Worm (Caenorhabditis elegans): ENCODE results near the gene acs-6.

The acs-6 gene

DNA sequence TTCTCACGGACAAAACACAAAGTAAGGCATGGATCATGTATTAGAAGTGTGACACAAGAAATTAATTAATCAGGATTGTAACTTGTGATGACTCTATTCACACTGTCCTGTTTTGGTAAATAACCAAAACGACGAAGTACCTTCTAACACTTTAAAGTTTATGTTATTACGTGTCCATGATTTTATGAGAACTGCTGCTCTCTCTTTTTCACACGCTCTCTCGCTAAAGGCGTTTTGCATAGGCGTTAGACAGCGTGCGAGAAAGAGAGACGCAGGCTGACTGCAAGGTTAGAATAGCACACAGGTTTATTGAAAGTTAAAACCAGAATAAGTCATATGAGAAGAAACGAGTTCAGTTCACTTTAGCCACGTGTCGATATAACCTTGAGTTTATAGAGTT lies 28.3 kb downstream of the acs-6 start:
- TF ChIP-seq ztf-29 (GFP tag; IDR thresholded peaks at IDR 0.05) (no peak), ztf-23 (GFP tag; IDR thresholded peaks at IDR 0.05) (no peak), flt-1 (GFP tag; IDR thresholded peaks at IDR 0.05) (no peak), klf-2 (GFP tag; conservative IDR thresholded peaks at IDR 0.05) (no peak), med-1 (GFP tag; optimal IDR thresholded peaks at IDR 0.05; ENCODE audit: insufficient read depth) (no peak), tab-1 (GFP tag; IDR thresholded peaks at IDR 0.05) (no peak), ref-1 (GFP tag; conservative IDR thresholded peaks at IDR 0.05) (no peak), cog-1 (tag; optimal IDR thresholded peaks at IDR 0.05) (no peak), T22C8.4 (GFP tag; IDR thresholded peaks at IDR 0.05) (no peak)

DNA sequence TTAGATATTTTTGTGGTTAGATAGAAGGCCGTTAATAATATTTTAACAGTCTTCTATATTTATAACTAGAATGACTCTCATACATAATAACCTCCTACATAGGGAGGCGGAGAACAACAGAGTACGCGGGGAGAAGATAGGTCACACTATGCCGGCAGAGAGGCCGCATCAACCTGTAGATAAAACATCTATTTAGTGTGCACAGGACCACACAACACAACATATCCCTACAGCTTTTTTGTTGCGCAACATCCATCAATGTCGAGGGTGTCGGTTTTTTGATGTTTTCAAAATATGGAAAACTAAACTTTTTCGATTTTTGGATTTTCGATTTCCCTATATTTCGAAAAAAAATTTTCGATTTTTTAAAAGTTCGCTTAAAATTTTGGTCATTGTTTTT lies 29.0 kb downstream of the acs-6 start:
- TF ChIP-seq klf-2 (GFP tag; conservative IDR thresholded peaks at IDR 0.05) = no peak
- TF ChIP-seq ref-1 (GFP tag; conservative IDR thresholded peaks at IDR 0.05) = no peak
- TF ChIP-seq flt-1 (GFP tag; IDR thresholded peaks at IDR 0.05) = no peak
- no peak for TF ChIP-seq ztf-23 (GFP tag; IDR thresholded peaks at IDR 0.05)
- no peak for TF ChIP-seq tab-1 (GFP tag; IDR thresholded peaks at IDR 0.05)
- no peak for TF ChIP-seq ztf-29 (GFP tag; IDR thresholded peaks at IDR 0.05)
- no peak for TF ChIP-seq cog-1 (tag; optimal IDR thresholded peaks at IDR 0.05)
- TF ChIP-seq T22C8.4 (GFP tag; IDR thresholded peaks at IDR 0.05) = no peak
- no peak for TF ChIP-seq med-1 (GFP tag; optimal IDR thresholded peaks at IDR 0.05; ENCODE audit: insufficient read depth)

ce11 chrII:7093339-7093821 lies 31.6 kb downstream of the acs-6 start, which contains the start of gene T02G5.3:
Gene T02G5.3, plus strand, starts transcription at chrII:7093389.
- TF ChIP-seq flt-1 (GFP tag; IDR thresholded peaks at IDR 0.05) (0 out of 2 replicates have a peak, but pooled peaks have one; percentile 40), klf-2 (GFP tag; conservative IDR thresholded peaks at IDR 0.05) (no peak)

- TF ChIP-seq ztf-29 (GFP tag; IDR thresholded peaks at IDR 0.05) = no peak
- TF ChIP-seq med-1 (GFP tag; optimal IDR thresholded peaks at IDR 0.05; ENCODE audit: insufficient read depth) = no peak
- TF ChIP-seq klf-2 (GFP tag; conservative IDR thresholded peaks at IDR 0.05) = no peak
- no peak for TF ChIP-seq ref-1 (GFP tag; conservative IDR thresholded peaks at IDR 0.05)
- no peak for TF ChIP-seq ztf-23 (GFP tag; IDR thresholded peaks at IDR 0.05)
- no peak for TF ChIP-seq tab-1 (GFP tag; IDR thresholded peaks at IDR 0.05)
- no peak for TF ChIP-seq T22C8.4 (GFP tag; IDR thresholded peaks at IDR 0.05)
- no peak for TF ChIP-seq flt-1 (GFP tag; IDR thresholded peaks at IDR 0.05)
- TF ChIP-seq cog-1 (tag; optimal IDR thresholded peaks at IDR 0.05) = no peak
Measured at ce11 chrII:7095970-7096369, 34.1 kb downstream of the acs-6 start.

- TF ChIP-seq T22C8.4 (GFP tag; IDR thresholded peaks at IDR 0.05) = no peak
- TF ChIP-seq med-1 (GFP tag; optimal IDR thresholded peaks at IDR 0.05; ENCODE audit: insufficient read depth) = no peak
- TF ChIP-seq ref-1 (GFP tag; conservative IDR thresholded peaks at IDR 0.05) = no peak
- TF ChIP-seq ztf-23 (GFP tag; IDR thresholded peaks at IDR 0.05) = no peak
- no peak for TF ChIP-seq flt-1 (GFP tag; IDR thresholded peaks at IDR 0.05)
- no peak for TF ChIP-seq tab-1 (GFP tag; IDR thresholded peaks at IDR 0.05)
- TF ChIP-seq ztf-29 (GFP tag; IDR thresholded peaks at IDR 0.05) = no peak
- no peak for TF ChIP-seq klf-2 (GFP tag; conservative IDR thresholded peaks at IDR 0.05)
- TF ChIP-seq cog-1 (tag; optimal IDR thresholded peaks at IDR 0.05) = no peak
Measured at ce11 chrII:7098578-7098977, 36.7 kb downstream of the acs-6 start, which contains the start of gene mct-5. Gene mct-5, minus strand, starts transcription at chrII:7098593.

DNA sequence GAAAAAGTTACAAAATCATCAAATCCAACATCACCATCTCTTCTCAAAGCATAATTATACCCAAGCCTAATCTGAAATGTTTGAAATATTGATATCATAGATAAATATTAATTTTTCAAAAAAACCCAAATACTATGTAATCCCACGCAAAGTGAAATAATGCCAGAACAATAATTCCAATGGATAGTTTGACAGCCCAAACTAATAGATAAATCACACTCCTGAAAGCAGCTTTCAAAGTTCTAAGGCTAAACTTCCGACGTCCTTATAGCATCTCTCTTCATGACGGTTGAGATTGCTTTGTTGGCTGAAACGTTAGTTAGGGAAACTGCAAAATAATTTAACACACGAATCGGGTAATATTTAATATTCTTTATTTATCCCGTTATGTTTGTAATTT lies 37.4 kb downstream of the acs-6 start:
- TF ChIP-seq flt-1 (GFP tag; IDR thresholded peaks at IDR 0.05) (no peak), ztf-23 (GFP tag; IDR thresholded peaks at IDR 0.05) (no peak), ztf-29 (GFP tag; IDR thresholded peaks at IDR 0.05) (no peak), ref-1 (GFP tag; conservative IDR thresholded peaks at IDR 0.05) (no peak), med-1 (GFP tag; optimal IDR thresholded peaks at IDR 0.05; ENCODE audit: insufficient read depth) (no peak), klf-2 (GFP tag; conservative IDR thresholded peaks at IDR 0.05) (no peak), T22C8.4 (GFP tag; IDR thresholded peaks at IDR 0.05) (no peak), cog-1 (tag; optimal IDR thresholded peaks at IDR 0.05) (no peak), tab-1 (GFP tag; IDR thresholded peaks at IDR 0.05) (no peak)

DNA sequence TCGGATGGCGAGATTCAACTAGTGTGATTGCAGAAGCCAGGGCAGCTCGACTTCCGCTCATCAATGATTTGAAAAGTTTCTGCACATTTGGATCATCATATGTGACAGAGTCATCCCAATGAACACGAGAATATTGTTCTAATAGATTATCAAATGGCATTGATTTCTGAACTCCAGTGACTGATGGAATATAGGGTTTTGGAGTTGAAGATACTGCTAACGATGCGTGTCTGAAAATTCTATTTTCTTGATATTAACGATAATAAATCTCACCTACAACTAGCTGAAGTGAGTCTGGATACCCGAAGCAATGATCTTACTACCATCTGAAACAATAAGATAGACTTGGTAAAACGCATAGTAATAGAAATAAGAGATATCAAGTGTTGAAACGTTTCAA lies 39.0 kb downstream of the acs-6 start, which contains the start of gene mmaa-1:
TSS of gene mmaa-1 (minus strand) at position 328 of the 400 bp plus-strand sequence.
- TF ChIP-seq tab-1 (GFP tag; IDR thresholded peaks at IDR 0.05) = no peak
- no peak for TF ChIP-seq ztf-23 (GFP tag; IDR thresholded peaks at IDR 0.05)
- TF ChIP-seq cog-1 (tag; optimal IDR thresholded peaks at IDR 0.05) = no peak
- no peak for TF ChIP-seq klf-2 (GFP tag; conservative IDR thresholded peaks at IDR 0.05)
- TF ChIP-seq med-1 (GFP tag; optimal IDR thresholded peaks at IDR 0.05; ENCODE audit: insufficient read depth) = no peak
- no peak for TF ChIP-seq flt-1 (GFP tag; IDR thresholded peaks at IDR 0.05)
- TF ChIP-seq ztf-29 (GFP tag; IDR thresholded peaks at IDR 0.05) = no peak
- TF ChIP-seq T22C8.4 (GFP tag; IDR thresholded peaks at IDR 0.05) = no peak

- TF ChIP-seq klf-2 (GFP tag; conservative IDR thresholded peaks at IDR 0.05) (no peak), ztf-23 (GFP tag; IDR thresholded peaks at IDR 0.05) (no peak), flt-1 (GFP tag; IDR thresholded peaks at IDR 0.05) (no peak), ref-1 (GFP tag; conservative IDR thresholded peaks at IDR 0.05) (no peak), T22C8.4 (GFP tag; IDR thresholded peaks at IDR 0.05) (no peak), tab-1 (GFP tag; IDR thresholded peaks at IDR 0.05) (no peak), med-1 (GFP tag; optimal IDR thresholded peaks at IDR 0.05; ENCODE audit: insufficient read depth) (no peak), cog-1 (tag; optimal IDR thresholded peaks at IDR 0.05) (no peak), ztf-29 (GFP tag; IDR thresholded peaks at IDR 0.05) (no peak)
Measured at ce11 chrII:7102288-7102687, 40.5 kb downstream of the acs-6 start.

ce11 chrII:7103111-7103510 lies 41.3 kb downstream of the acs-6 start:
- TF ChIP-seq cog-1 (tag; optimal IDR thresholded peaks at IDR 0.05) = no peak
- no peak for TF ChIP-seq flt-1 (GFP tag; IDR thresholded peaks at IDR 0.05)
- TF ChIP-seq med-1 (GFP tag; optimal IDR thresholded peaks at IDR 0.05; ENCODE audit: insufficient read depth) = no peak
- TF ChIP-seq ztf-29 (GFP tag; IDR thresholded peaks at IDR 0.05) = no peak
- TF ChIP-seq T22C8.4 (GFP tag; IDR thresholded peaks at IDR 0.05) = no peak
- TF ChIP-seq tab-1 (GFP tag; IDR thresholded peaks at IDR 0.05) = no peak
- TF ChIP-seq ref-1 (GFP tag; conservative IDR thresholded peaks at IDR 0.05) = no peak
- TF ChIP-seq ztf-23 (GFP tag; IDR thresholded peaks at IDR 0.05) = no peak
- TF ChIP-seq klf-2 (GFP tag; conservative IDR thresholded peaks at IDR 0.05) = no peak
